Fruit fly (Drosophila melanogaster): ENCODE results near the gene Tsr1.

Tsr1 gene

DNA sequence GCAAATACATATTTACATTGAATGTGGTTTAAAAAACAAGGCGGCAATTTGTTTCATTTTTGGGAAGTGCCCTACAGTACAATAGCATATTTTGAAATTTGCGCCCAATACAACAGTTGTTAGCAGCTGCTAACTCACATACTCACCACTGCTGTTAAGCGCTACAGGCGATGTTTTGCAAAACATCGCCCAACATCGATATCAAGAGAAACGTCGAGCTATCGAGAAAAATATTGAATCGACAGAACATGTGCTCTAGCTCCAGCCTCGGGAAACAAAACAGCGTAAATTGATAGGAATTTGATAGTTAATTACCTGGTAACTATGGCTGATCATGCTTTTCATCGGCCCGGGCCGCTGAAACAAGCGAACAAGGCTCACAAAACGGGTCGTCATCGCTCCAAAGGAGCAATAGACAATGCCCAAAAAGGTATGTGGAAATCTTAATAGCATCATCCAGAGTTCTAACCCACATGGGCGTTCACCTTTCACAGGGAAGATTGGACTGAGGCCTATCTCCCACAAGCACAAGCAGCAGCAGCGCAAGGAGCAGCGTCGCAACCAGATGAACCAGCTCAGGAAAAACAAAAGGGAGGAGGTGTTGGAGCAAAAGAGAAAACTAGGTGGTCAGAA, at the start of gene Tsr1:
Tsr1 (plus strand) TSS at position 217 of the 633 bp plus-strand sequence.
- no peak for TF ChIP-seq h (optimal IDR thresholded peaks at IDR 0.05)
- no peak for TF ChIP-seq ttk (optimal IDR thresholded peaks at IDR 0.05)
- TF ChIP-seq psq (optimal IDR thresholded peaks at IDR 0.05): no peak
- TF ChIP-seq insv (optimal IDR thresholded peaks at IDR 0.05): no peak
- no peak for TF ChIP-seq Myc (optimal IDR thresholded peaks at IDR 0.05)
- no peak for TF ChIP-seq Sin3A (optimal IDR thresholded peaks at IDR 0.05)

DNA sequence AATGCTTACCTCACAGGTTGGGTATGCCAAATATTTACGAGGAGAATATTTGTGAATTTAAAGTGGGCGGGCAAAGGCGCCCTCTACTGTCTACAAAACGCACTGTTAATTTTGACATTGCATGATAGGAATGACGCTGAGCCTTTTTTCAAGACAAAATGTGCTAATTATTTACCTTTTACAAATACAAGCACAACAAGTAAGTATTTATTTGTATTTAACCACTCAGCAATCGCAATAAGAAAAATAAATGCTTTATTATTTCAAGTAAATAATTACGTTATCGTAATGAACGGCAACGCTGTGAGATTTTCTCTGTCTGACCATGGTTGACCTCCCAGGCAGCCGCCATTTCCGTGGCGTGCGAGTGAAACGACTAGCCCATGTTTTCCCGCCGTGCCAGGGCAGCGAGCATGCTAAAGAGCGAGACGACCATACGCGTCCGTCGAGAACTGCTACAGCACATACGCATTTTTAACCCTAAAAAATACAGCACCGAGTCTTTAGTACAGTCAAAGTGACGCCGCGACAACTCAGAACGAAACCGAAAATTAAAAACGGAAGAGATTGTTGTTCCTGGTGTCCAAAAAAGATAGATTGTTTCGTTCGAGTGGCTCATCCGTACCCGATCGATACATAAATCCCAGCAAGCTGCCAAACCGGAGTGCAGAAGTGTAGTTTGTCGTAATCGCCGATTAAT, 49.2 kb upstream of the Tsr1 start, which contains the start of the genes CG12974 and pzg:
CG12974 (minus strand) TSS at position 324 of the 700 bp plus-strand sequence.
pzg (plus strand) TSS at position 461 of the 700 bp plus-strand sequence.
- TF ChIP-seq h (optimal IDR thresholded peaks at IDR 0.05) (no peak), psq (optimal IDR thresholded peaks at IDR 0.05) (no peak), Sin3A (optimal IDR thresholded peaks at IDR 0.05) (no peak), Myc (optimal IDR thresholded peaks at IDR 0.05) (no peak), ttk (optimal IDR thresholded peaks at IDR 0.05) (no peak), insv (optimal IDR thresholded peaks at IDR 0.05) (no peak)

DNA sequence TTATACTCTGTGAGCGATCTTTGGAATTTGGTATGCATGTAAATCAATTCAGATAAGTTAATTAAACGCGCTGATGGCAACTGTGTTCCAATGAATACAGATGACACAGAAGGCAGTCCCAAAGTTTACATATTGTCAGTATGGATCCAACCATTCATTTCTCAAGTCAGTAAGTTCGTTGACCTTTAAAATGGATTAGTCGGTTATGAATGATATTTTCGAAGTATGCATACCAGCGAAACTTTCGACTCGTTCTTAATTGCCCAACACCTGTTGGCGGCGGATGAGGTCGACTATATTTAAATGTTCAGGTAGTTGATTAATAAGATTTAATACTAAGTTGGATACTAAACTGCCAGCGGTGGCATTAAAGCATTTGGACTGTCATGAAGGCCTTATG, 44.7 kb upstream of the Tsr1 start:
- TF ChIP-seq Myc (optimal IDR thresholded peaks at IDR 0.05) (no peak), psq (optimal IDR thresholded peaks at IDR 0.05) (no peak), h (optimal IDR thresholded peaks at IDR 0.05) (no peak), insv (optimal IDR thresholded peaks at IDR 0.05) (no peak), Sin3A (optimal IDR thresholded peaks at IDR 0.05) (no peak), ttk (optimal IDR thresholded peaks at IDR 0.05) (no peak)

DNA sequence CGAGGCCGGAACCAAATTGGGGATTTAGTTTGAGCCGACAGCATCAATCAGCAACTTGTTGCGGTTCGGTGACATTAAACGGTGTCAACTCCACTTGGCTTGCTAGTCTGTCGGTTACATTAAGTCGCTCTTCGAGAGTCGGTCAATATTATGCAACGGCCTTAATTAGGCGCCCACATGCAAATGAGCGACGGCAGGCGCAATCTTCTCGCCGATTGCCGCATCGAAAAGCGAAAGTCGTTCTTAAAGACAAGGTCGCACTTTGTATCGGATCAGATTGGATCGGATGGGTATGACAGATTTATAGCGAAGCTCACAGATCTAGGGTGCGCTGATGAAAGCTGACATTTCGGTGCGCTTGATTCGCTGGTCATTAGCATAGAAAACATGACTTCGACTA, 44.0 kb upstream of the Tsr1 start:
- TF ChIP-seq ttk (optimal IDR thresholded peaks at IDR 0.05) (no peak), h (optimal IDR thresholded peaks at IDR 0.05) (no peak), Myc (optimal IDR thresholded peaks at IDR 0.05) (no peak), Sin3A (optimal IDR thresholded peaks at IDR 0.05) (no peak), psq (optimal IDR thresholded peaks at IDR 0.05) (no peak), insv (optimal IDR thresholded peaks at IDR 0.05) (no peak)

DNA sequence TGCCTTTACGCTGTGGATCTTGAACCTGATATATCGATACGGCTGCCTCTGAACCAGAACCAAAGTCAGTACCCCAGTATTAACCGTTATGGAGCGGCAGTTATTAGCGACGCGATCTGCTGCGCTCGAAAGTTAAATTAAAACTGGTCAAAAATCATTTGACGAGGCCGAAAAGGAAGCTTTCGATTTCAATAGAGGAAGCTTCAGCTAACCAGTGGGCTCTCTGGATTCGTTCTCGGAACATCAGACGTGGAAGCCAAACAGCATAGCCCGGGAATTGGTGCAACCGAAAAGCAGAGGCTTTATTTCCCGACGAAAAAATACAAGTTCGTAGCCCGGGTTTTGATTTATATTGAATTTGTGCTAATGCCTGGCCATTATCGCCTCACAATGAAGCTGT, 42.3 kb upstream of the Tsr1 start, which contains the start of gene Cpr78Ca:
Cpr78Ca (minus strand) TSS at position 101 of the 400 bp plus-strand sequence.
- no peak for TF ChIP-seq Sin3A (optimal IDR thresholded peaks at IDR 0.05)
- no peak for TF ChIP-seq insv (optimal IDR thresholded peaks at IDR 0.05)
- no peak for TF ChIP-seq h (optimal IDR thresholded peaks at IDR 0.05)
- TF ChIP-seq psq (optimal IDR thresholded peaks at IDR 0.05): no peak
- TF ChIP-seq Myc (optimal IDR thresholded peaks at IDR 0.05): no peak
- TF ChIP-seq ttk (optimal IDR thresholded peaks at IDR 0.05): no peak

DNA sequence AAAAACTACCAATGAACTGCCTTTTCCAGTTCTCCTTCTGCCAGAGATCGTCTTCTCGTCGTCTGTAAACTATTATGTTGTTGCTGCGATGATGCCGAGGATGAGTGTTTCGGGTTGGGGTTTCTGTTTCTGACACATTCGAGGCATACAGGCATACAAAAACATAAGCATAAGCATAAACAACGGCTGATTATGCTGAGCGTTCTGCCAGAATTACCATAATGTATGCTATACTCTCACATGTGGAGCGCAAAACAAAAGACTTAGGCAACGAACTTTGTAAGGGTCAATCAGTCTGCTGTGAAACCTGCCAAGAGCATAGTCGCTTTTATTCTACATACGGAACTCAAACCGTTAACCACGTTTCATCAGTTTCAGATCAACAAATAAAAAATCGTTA, 40.8 kb upstream of the Tsr1 start, which contains the start of gene Cpr78Cb:
Cpr78Cb (plus strand) TSS at position 291 of the 400 bp plus-strand sequence.
- no peak for TF ChIP-seq h (optimal IDR thresholded peaks at IDR 0.05)
- TF ChIP-seq ttk (optimal IDR thresholded peaks at IDR 0.05): no peak
- TF ChIP-seq Sin3A (optimal IDR thresholded peaks at IDR 0.05): no peak
- TF ChIP-seq insv (optimal IDR thresholded peaks at IDR 0.05): no peak
- no peak for TF ChIP-seq psq (optimal IDR thresholded peaks at IDR 0.05)
- no peak for TF ChIP-seq Myc (optimal IDR thresholded peaks at IDR 0.05)

DNA sequence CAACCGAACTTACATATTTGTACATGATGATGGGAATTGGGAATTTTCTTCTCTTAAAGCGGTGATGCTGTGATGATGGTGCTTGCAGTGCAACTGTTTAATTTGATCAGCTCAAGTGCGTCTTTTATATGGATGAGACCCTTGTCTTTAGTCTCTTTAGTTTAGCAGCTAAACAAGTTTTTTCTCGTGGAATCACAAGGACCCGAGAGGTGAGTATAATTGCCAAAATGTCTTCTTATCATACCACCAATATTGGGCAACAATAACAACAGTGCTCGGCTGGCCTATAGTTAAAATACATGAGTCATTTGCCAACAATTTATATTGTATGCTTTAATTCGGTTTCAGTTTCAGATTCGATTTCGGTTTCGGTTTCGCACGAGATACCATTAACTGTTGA, 37.3 kb upstream of the Tsr1 start, which contains the start of gene Edg78E:
Edg78E (minus strand) TSS at position 101 of the 400 bp plus-strand sequence.
- TF ChIP-seq insv (optimal IDR thresholded peaks at IDR 0.05): no peak
- no peak for TF ChIP-seq Sin3A (optimal IDR thresholded peaks at IDR 0.05)
- TF ChIP-seq h (optimal IDR thresholded peaks at IDR 0.05): no peak
- no peak for TF ChIP-seq Myc (optimal IDR thresholded peaks at IDR 0.05)
- TF ChIP-seq psq (optimal IDR thresholded peaks at IDR 0.05): no peak
- no peak for TF ChIP-seq ttk (optimal IDR thresholded peaks at IDR 0.05)

DNA sequence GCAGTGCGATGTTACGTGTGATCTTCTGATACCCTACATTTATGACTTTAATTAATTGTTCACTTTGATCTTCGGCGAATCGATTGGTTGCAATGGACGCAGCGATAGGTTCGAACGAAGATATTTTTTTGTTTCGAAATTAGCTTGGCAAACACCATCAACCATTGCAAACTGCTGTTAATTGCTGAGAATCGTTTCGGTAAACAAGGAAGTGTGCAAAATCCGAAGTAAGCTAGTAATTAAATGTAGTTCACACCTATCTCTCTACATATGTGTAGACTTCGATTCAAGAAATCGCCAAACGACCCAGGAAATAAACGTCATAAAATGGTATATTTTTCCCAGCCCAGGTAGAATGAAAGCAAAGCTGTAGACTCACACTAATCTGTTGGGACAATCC, 36.6 kb upstream of the Tsr1 start, which contains the start of gene CG43702:
CG43702 (plus strand) TSS at position 301 of the 400 bp plus-strand sequence.
- TF ChIP-seq insv (optimal IDR thresholded peaks at IDR 0.05) (no peak), psq (optimal IDR thresholded peaks at IDR 0.05) (no peak), ttk (optimal IDR thresholded peaks at IDR 0.05) (no peak), h (optimal IDR thresholded peaks at IDR 0.05) (no peak), Myc (optimal IDR thresholded peaks at IDR 0.05) (no peak), Sin3A (optimal IDR thresholded peaks at IDR 0.05) (no peak)

DNA sequence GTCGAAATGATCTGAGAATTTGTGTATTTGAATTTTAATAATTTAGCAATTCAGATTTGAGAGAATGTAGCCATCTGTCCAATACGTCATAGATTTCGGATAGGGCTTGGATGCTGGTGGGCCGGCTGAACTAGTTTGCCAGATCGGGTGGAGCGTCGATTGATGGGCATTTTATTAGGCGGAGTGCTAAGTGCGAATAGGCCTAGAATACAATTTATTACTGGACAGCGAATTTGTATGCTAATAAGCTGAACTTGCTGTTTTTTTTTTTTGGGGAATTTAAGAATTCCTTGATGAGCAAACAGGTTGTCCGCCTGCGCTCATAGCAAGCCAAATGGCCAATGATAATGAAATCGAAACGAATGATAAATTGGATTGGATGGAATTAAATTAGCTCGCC, 35.8 kb upstream of the Tsr1 start:
- no peak for TF ChIP-seq h (optimal IDR thresholded peaks at IDR 0.05)
- TF ChIP-seq insv (optimal IDR thresholded peaks at IDR 0.05): no peak
- TF ChIP-seq Myc (optimal IDR thresholded peaks at IDR 0.05): no peak
- no peak for TF ChIP-seq ttk (optimal IDR thresholded peaks at IDR 0.05)
- TF ChIP-seq psq (optimal IDR thresholded peaks at IDR 0.05): no peak
- TF ChIP-seq Sin3A (optimal IDR thresholded peaks at IDR 0.05): no peak

DNA sequence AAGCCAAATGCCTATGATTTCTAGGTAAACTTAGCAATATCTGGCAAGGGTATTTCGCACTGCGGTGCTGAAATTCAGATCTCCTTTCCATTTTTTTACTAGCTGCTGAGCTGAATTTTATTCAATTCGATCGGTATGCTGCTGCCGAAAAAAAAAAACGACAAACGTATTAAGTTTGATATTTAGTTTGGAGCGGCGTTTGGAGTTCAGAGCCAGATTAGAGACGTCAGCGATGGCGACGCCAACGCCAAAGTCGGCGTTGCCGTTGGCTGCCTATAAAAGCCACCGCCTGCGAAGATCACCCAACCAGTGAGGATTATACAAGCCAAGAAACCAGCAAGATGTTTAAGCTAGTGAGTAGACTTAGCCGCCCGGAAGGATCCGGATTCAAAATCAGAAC, 34.7 kb upstream of the Tsr1 start, which contains the start of gene Cpr78Cc:
Cpr78Cc (plus strand) TSS at position 301 of the 400 bp plus-strand sequence.
- TF ChIP-seq psq (optimal IDR thresholded peaks at IDR 0.05) (no peak), h (optimal IDR thresholded peaks at IDR 0.05) (no peak), ttk (optimal IDR thresholded peaks at IDR 0.05) (no peak), Myc (optimal IDR thresholded peaks at IDR 0.05) (no peak), insv (optimal IDR thresholded peaks at IDR 0.05) (no peak), Sin3A (optimal IDR thresholded peaks at IDR 0.05) (no peak)

DNA sequence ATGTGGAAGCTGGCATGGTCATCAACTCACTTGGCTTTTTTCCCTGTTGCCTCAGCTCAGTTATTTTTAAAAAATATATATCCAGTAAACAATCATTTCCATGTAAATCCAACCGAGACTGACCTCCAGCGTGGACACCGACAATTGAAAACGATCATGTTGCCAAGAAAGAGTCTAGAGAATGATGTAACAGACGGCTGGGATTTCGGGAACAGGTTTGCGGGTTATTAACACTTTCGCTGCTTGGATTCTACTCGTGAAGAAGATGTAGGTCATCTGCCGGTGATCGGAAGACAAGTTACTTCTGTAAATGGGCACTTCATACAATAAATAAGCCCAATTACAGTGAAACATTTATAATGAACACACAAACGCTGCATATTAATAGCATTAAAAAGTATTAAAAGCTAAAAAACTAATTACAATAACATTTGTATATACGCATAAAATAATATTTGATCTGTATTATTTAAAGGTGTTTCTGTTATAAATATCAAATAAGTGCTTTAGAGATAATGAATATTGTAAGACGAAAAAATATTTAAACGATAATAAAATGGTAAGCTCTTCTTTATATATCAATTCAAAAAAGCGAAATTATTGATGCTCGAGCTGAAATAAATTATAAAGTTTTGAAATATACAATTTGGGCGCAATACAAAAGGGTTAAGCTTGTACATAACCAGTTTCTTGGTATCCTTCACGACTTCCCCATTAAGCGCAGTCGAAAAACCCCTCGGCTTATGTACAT, 33.1 kb upstream of the Tsr1 start:
- TF ChIP-seq insv (optimal IDR thresholded peaks at IDR 0.05) (no peak), Sin3A (optimal IDR thresholded peaks at IDR 0.05) (no peak), ttk (optimal IDR thresholded peaks at IDR 0.05) (no peak), psq (optimal IDR thresholded peaks at IDR 0.05) (no peak), h (optimal IDR thresholded peaks at IDR 0.05) (no peak), Myc (optimal IDR thresholded peaks at IDR 0.05) (no peak)

All from Kc167 (cell line).